Worm (Caenorhabditis elegans): Measurements from ENCODE around the gene dtmk-1.

- TF ChIP-seq lin-1 (GFP tag; IDR thresholded peaks at IDR 0.05) (no peak), vab-7 (GFP tag; IDR thresholded peaks at IDR 0.05) (no peak), ama-1 (optimal IDR thresholded peaks at IDR 0.05) (no peak), snpc-4 (tag; optimal IDR thresholded peaks at IDR 0.05) (no peak), ceh-62 (tag; optimal IDR thresholded peaks at IDR 0.05) (no peak), unc-39 (tag; optimal IDR thresholded peaks at IDR 0.05) (no peak), ceh-82 (tag; optimal IDR thresholded peaks at IDR 0.05) (no peak), zip-2 (tag; optimal IDR thresholded peaks at IDR 0.05) (no peak), ceh-32 (tag; optimal IDR thresholded peaks at IDR 0.05; ENCODE audit: poor library complexity) (no peak), aly-2 (tag; optimal IDR thresholded peaks at IDR 0.05) (no peak), jun-1 (tag; optimal IDR thresholded peaks at IDR 0.05) (no peak)
These were observed 23.7 kb downstream of the dtmk-1 start for ce11 chrII:9943246-9943645.

All from whole organism, L4 larva.